Worm (Caenorhabditis elegans) whole organism, early embryonic: ENCODE measurements around the gene uba-1.

Experiments
- B0310.2 ChIP-seq: sonication (generic microtip); optimal IDR thresholded peaks from 2 replicates; lab custom pipeline; 2016; ENCODE audit warnings: mild to moderate bottlenecking, missing genetic modification characterization, missing compliant biosample characterization
- F13C5.2 ChIP-seq: sonication (generic microtip); optimal IDR thresholded peaks from 2 replicates; lab custom pipeline; 2017; ENCODE audit warnings: mild to moderate bottlenecking, missing genetic modification characterization, inconsistent platforms, missing compliant biosample characterization
- aly-1 ChIP-seq: sonication (generic microtip); optimal IDR thresholded peaks from 2 replicates; lab custom pipeline; 2016; ENCODE audit warnings: missing genetic modification characterization, missing compliant biosample characterization
- ama-1 ChIP-seq: fragments of 150-350 bp; optimal IDR thresholded peaks from 2 replicates; lab custom pipeline; 2014
- ceh-13 ChIP-seq: fragments of 200-800 bp; sonication (Bioruptor generic); optimal IDR thresholded peaks from 2 replicates; lab custom pipeline; 2018; ENCODE audit warnings: mild to moderate bottlenecking, missing genetic modification characterization, missing compliant biosample characterization
- ceh-36 ChIP-seq: sonication (generic microtip); optimal IDR thresholded peaks from 2 replicates; lab custom pipeline; 2016; ENCODE audit warnings: missing genetic modification characterization, inconsistent platforms, missing compliant biosample characterization
- ets-7 ChIP-seq: sonication (generic microtip); optimal IDR thresholded peaks from 2 replicates; lab custom pipeline; 2016; ENCODE audit warnings: missing genotype, missing genetic modification characterization, missing compliant biosample characterization
- flt-1 ChIP-seq: fragments of 200-800 bp; sonication (Bioruptor generic); IDR thresholded peaks from 2 replicates; pipeline ENCODE4 v1.3.6; 2022; ENCODE audit warnings: missing genetic modification characterization, missing compliant biosample characterization
- hmbx-1 ChIP-seq: sonication (generic microtip); optimal IDR thresholded peaks from 2 replicates; lab custom pipeline; 2016; ENCODE audit warnings: mild to moderate bottlenecking, missing genetic modification characterization, missing compliant biosample characterization
- hmg-4 ChIP-seq: fragments of 200-800 bp; sonication (Bioruptor generic); optimal IDR thresholded peaks from 2 replicates; lab custom pipeline; 2018; ENCODE audit warnings: mild to moderate bottlenecking, missing genetic modification characterization, missing compliant biosample characterization
- hnd-1 ChIP-seq: sonication (generic microtip); optimal IDR thresholded peaks from 2 replicates; lab custom pipeline; 2016; ENCODE audit warnings: missing genetic modification characterization, missing compliant biosample characterization
- pes-1 ChIP-seq: fragments of 200-800 bp; sonication (Bioruptor generic); IDR thresholded peaks from 2 replicates; pipeline ENCODE4 v1.3.6; 2022; ENCODE audit warnings: missing genetic modification reagents, missing genetic modification characterization, missing compliant biosample characterization
- scrt-1 ChIP-seq: fragments of 200-800 bp; sonication (Bioruptor generic); IDR thresholded peaks from 2 replicates; pipeline ENCODE4 v1.3.6; 2022; ENCODE audit warnings: missing genetic modification characterization, missing compliant biosample characterization
- sea-1 ChIP-seq: fragments of 200-800 bp; sonication (Bioruptor generic); conservative IDR thresholded peaks from 2 replicates; pipeline ENCODE4 v1.3.6; 2022; ENCODE audit warnings: missing genetic modification characterization, missing compliant biosample characterization
- tbx-11 ChIP-seq: fragments of 200-800 bp; sonication (Bioruptor generic); IDR thresholded peaks from 2 replicates; pipeline ENCODE4 v1.3.6; 2022; ENCODE audit warnings: missing genetic modification characterization, missing compliant biosample characterization
- tbx-37 ChIP-seq: fragments of 200-800 bp; sonication (Bioruptor generic); conservative IDR thresholded peaks from 2 replicates; pipeline ENCODE4 v1.3.6; 2022; ENCODE audit warnings: missing genetic modification reagents, missing genetic modification characterization, missing compliant biosample characterization
- tra-4 ChIP-seq: sonication (generic microtip); optimal IDR thresholded peaks from 2 replicates; lab custom pipeline; 2017; ENCODE audit warnings: missing genetic modification characterization, missing compliant biosample characterization

uba-1 gene

ce11 chrIV:10022991-10023390 lies 28.2 kb upstream of the uba-1 start, which contains the start of gene F44D12.8:
Gene F44D12.8, plus strand, starts transcription at chrIV:10023291.
- no peak for TF ChIP-seq aly-1
- no peak for TF ChIP-seq pes-1 (GFP tag; lab: Robert Waterston, UW)
- no peak for TF ChIP-seq ama-1 (lab: Kevin White, UChicago)
- TF ChIP-seq hmbx-1 (tag; lab: Kevin White, UChicago): no peak
- no peak for TF ChIP-seq B0310.2
- TF ChIP-seq tbx-37 (GFP tag; lab: Robert Waterston, UW): no peak
- TF ChIP-seq flt-1 (GFP tag; lab: Robert Waterston, UW): no peak

ce11 chrIV:10021283-10021682 lies 26.5 kb upstream of the uba-1 start, which contains the start of gene F44D12.19:
Gene F44D12.19, plus strand, starts transcription at chrIV:10021583.
- TF ChIP-seq hmbx-1 (tag; lab: Kevin White, UChicago) (no peak), ceh-36 (no peak), tbx-37 (GFP tag; lab: Robert Waterston, UW) (no peak), hmg-4 (GFP tag; lab: Kevin White, UChicago) (no peak)

ce11 chrIV:10017633-10018032 lies 22.9 kb upstream of the uba-1 start, which contains the start of gene F44D12.2:
Gene F44D12.2, minus strand, starts transcription at chrIV:10017733.
- no peak for TF ChIP-seq hnd-1 (tag; lab: Kevin White, UChicago)
- TF ChIP-seq flt-1 (GFP tag; lab: Robert Waterston, UW): no peak
- no peak for TF ChIP-seq pes-1 (GFP tag; lab: Robert Waterston, UW)
- no peak for TF ChIP-seq hmbx-1 (tag; lab: Kevin White, UChicago)
- TF ChIP-seq tra-4 (tag; lab: Kevin White, UChicago): no peak
- TF ChIP-seq B0310.2: no peak
- TF ChIP-seq ama-1 (lab: Kevin White, UChicago): no peak
- TF ChIP-seq tbx-11 (GFP tag; lab: Robert Waterston, UW): no peak
- TF ChIP-seq ceh-13 (GFP tag; lab: Kevin White, UChicago): no peak
- TF ChIP-seq ceh-36: no peak
- TF ChIP-seq hmg-4 (GFP tag; lab: Kevin White, UChicago): no peak
- TF ChIP-seq tbx-37 (GFP tag; lab: Robert Waterston, UW): no peak
- TF ChIP-seq sea-1 (GFP tag; lab: Robert Waterston, UW): no peak
- TF ChIP-seq scrt-1 (GFP tag; lab: Robert Waterston, UW): no peak
- TF ChIP-seq ets-7 (tag; lab: Kevin White, UChicago): no peak
- TF ChIP-seq F13C5.2: no peak
- TF ChIP-seq aly-1: no peak

ce11 chrIV:10016977-10017376 lies 22.2 kb upstream of the uba-1 start, which contains the start of gene ent-7:
Gene ent-7, plus strand, starts transcription at chrIV:10017277.
- TF ChIP-seq ceh-13 (GFP tag; lab: Kevin White, UChicago) (no peak), flt-1 (GFP tag; lab: Robert Waterston, UW) (no peak), tbx-37 (GFP tag; lab: Robert Waterston, UW) (no peak), hnd-1 (tag; lab: Kevin White, UChicago) (no peak)

- no peak for TF ChIP-seq pes-1 (GFP tag; lab: Robert Waterston, UW)
- TF ChIP-seq hmbx-1 (tag; lab: Kevin White, UChicago): no peak
- TF ChIP-seq scrt-1 (GFP tag; lab: Robert Waterston, UW): no peak
- TF ChIP-seq hmg-4 (GFP tag; lab: Kevin White, UChicago): no peak
- no peak for TF ChIP-seq ceh-36
- TF ChIP-seq F13C5.2: no peak
- TF ChIP-seq ets-7 (tag; lab: Kevin White, UChicago): no peak
- no peak for TF ChIP-seq tbx-37 (GFP tag; lab: Robert Waterston, UW)
- no peak for TF ChIP-seq ceh-13 (GFP tag; lab: Kevin White, UChicago)
These were observed 14.8 kb upstream of the uba-1 start, which contains the start of gene magu-4 for ce11 chrIV:10009536-10009935. Gene magu-4, plus strand, starts transcription at chrIV:10009753.

- TF ChIP-seq tra-4 (tag; lab: Kevin White, UChicago) (no peak), hmg-4 (GFP tag; lab: Kevin White, UChicago) (no peak), tbx-37 (GFP tag; lab: Robert Waterston, UW) (no peak), sea-1 (GFP tag; lab: Robert Waterston, UW) (no peak), F13C5.2 (no peak)
These were observed 13.0 kb upstream of the uba-1 start for ce11 chrIV:10007758-10008157.

- TF ChIP-seq ama-1 (lab: Kevin White, UChicago) (no peak), sea-1 (GFP tag; lab: Robert Waterston, UW) (no peak), aly-1 (no peak), hmg-4 (GFP tag; lab: Kevin White, UChicago) (no peak), ceh-13 (GFP tag; lab: Kevin White, UChicago) (no peak), tbx-37 (GFP tag; lab: Robert Waterston, UW) (no peak), ets-7 (tag; lab: Kevin White, UChicago) (no peak), B0310.2 (no peak), flt-1 (GFP tag; lab: Robert Waterston, UW) (no peak), scrt-1 (GFP tag; lab: Robert Waterston, UW) (no peak), ceh-36 (no peak), tbx-11 (GFP tag; lab: Robert Waterston, UW) (no peak), hnd-1 (tag; lab: Kevin White, UChicago) (no peak), F13C5.2 (no peak), tra-4 (tag; lab: Kevin White, UChicago) (no peak), pes-1 (GFP tag; lab: Robert Waterston, UW) (no peak), hmbx-1 (tag; lab: Kevin White, UChicago) (no peak)
These were observed 12.0 kb upstream of the uba-1 start, which contains the start of gene C47E12.13 for ce11 chrIV:10006792-10007191. Gene C47E12.13, minus strand, starts transcription at chrIV:10006892.

- TF ChIP-seq B0310.2 (no peak), tbx-37 (GFP tag; lab: Robert Waterston, UW) (no peak), ceh-36 (no peak), ceh-13 (GFP tag; lab: Kevin White, UChicago) (no peak), hnd-1 (tag; lab: Kevin White, UChicago) (no peak), aly-1 (no peak), scrt-1 (GFP tag; lab: Robert Waterston, UW) (no peak), F13C5.2 (no peak), sea-1 (GFP tag; lab: Robert Waterston, UW) (no peak), pes-1 (GFP tag; lab: Robert Waterston, UW) (no peak), tra-4 (tag; lab: Kevin White, UChicago) (no peak), hmg-4 (GFP tag; lab: Kevin White, UChicago) (no peak), hmbx-1 (tag; lab: Kevin White, UChicago) (no peak), ama-1 (lab: Kevin White, UChicago) (no peak), flt-1 (GFP tag; lab: Robert Waterston, UW) (no peak), ets-7 (tag; lab: Kevin White, UChicago) (no peak), tbx-11 (GFP tag; lab: Robert Waterston, UW) (no peak)
These were observed 8.6 kb upstream of the uba-1 start, which contains the start of the genes C47E12.2 and sars-1 for ce11 chrIV:10003372-10003771. Gene C47E12.2, minus strand, starts transcription at chrIV:10003502. Gene sars-1, plus strand, starts transcription at chrIV:10003726.
